Worm (Caenorhabditis elegans) whole organism, mixed stage, embryonic: Measurements from ENCODE around the gene cog-1.

Source experiments
- ces-1 ChIP-seq: fragments of 150-350 bp; optimal IDR thresholded peaks from 2 replicates; lab custom pipeline; 2014; ENCODE audit warnings: missing biosample characterization, missing genetic modification reagents, missing genetic modification characterization
- pha-4 ChIP-seq: fragments of 150-350 bp; optimal IDR thresholded peaks from 2 replicates; lab custom pipeline; 2018; ENCODE audit warnings: missing biosample characterization, missing genetic modification reagents, missing genetic modification characterization
- unc-62 ChIP-seq: fragments of 150-350 bp; optimal IDR thresholded peaks from 2 replicates; lab custom pipeline; 2014; ENCODE audit warnings: missing biosample characterization, missing genetic modification reagents, missing genetic modification characterization

DNA sequence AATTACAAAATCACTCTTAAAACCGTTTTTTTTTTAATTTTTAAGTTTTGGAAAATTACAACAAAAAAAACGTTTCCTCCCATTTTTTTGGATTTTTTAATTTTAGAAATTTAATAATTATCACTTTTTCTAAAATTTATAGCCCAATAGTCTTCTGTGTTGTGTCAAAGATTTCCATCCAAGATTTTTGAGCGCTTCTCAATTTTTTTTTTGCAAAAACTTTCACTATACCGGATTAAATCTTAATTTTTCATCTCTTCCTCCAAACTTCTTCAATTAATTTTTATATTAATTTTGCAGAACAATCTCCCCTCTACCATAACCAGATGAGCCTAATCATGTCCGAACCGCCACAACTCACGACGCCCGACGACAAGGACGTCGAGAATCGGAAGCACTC, at the start of gene cog-1:
- TF ChIP-seq ces-1 (GFP tag; lab: Kevin White, UChicago) (no peak), unc-62 (GFP tag; lab: Kevin White, UChicago) (no peak), pha-4 (tag; lab: Kevin White, UChicago) (no peak)
